Worm (Caenorhabditis elegans) whole organism, L2 larva: ENCODE data around the gene ssp-34.
A peak's percentile ranks its signal among the peaks of the same experiment; 100 is the strongest.

Source experiments
- C34F6.9 ChIP-seq: fragments of 150-350 bp; optimal IDR thresholded peaks from 2 replicates; lab custom pipeline; 2014; ENCODE audit warnings: missing biosample characterization, missing genetic modification characterization
- F13H6.1 ChIP-seq: sonication (generic microtip); optimal IDR thresholded peaks from 2 replicates; lab custom pipeline; 2016; ENCODE audit warnings: missing genetic modification characterization, missing compliant biosample characterization
- R02D3.7 ChIP-seq: fragments of 150-350 bp; optimal IDR thresholded peaks from 2 replicates; lab custom pipeline; 2014; ENCODE audit warnings: missing biosample characterization, missing genetic modification characterization
- Y55F3AM.14 ChIP-seq: fragments of 200-800 bp; sonication (Bioruptor generic); optimal IDR thresholded peaks from 2 replicates; lab custom pipeline; 2018; ENCODE audit warnings: mild to moderate bottlenecking, missing genetic modification characterization, missing compliant biosample characterization
- ZK546.5 ChIP-seq: sonication (generic microtip); optimal IDR thresholded peaks from 2 replicates; lab custom pipeline; 2017; ENCODE audit warnings: missing biosample characterization, missing genetic modification characterization
- alr-1 ChIP-seq: fragments of 150-350 bp; optimal IDR thresholded peaks from 2 replicates; lab custom pipeline; 2014; ENCODE audit warnings: missing biosample characterization, missing genetic modification characterization
- aly-2 ChIP-seq: fragments of 150-350 bp; optimal IDR thresholded peaks from 2 replicates; lab custom pipeline; 2014; ENCODE audit warnings: missing biosample characterization, missing genetic modification characterization
- ama-1 ChIP-seq: fragments of 150-350 bp; optimal IDR thresholded peaks from 2 replicates; lab custom pipeline; 2018; ENCODE audit warnings: inconsistent platforms
- blmp-1 ChIP-seq: sonication (generic microtip); optimal IDR thresholded peaks from 2 replicates; lab custom pipeline; 2017; ENCODE audit warnings: missing genetic modification characterization, mild to moderate bottlenecking, missing compliant biosample characterization, antibody characterized with exemption, moderate library complexity; ENCODE audit not compliant: insufficient read depth
- ceh-16 ChIP-seq: fragments of 150-350 bp; optimal IDR thresholded peaks from 2 replicates; lab custom pipeline; 2014; ENCODE audit warnings: missing biosample characterization, missing genetic modification characterization
- crh-2 ChIP-seq: sonication (generic microtip); optimal IDR thresholded peaks from 2 replicates; lab custom pipeline; 2017; ENCODE audit warnings: missing biosample characterization, missing genetic modification characterization
- dmd-4 ChIP-seq: sonication (generic microtip); optimal IDR thresholded peaks from 2 replicates; lab custom pipeline; 2017; ENCODE audit warnings: missing biosample characterization, missing genetic modification characterization
- egl-27 ChIP-seq: sonication (generic microtip); optimal IDR thresholded peaks from 3 replicates; lab custom pipeline; 2017; ENCODE audit warnings: missing biosample characterization, missing genetic modification reagents, missing genetic modification characterization
- elt-3 ChIP-seq: sonication (generic microtip); optimal IDR thresholded peaks from 2 replicates; lab custom pipeline; 2017; ENCODE audit warnings: missing biosample characterization, missing genetic modification characterization
- fos-1 ChIP-seq: fragments of 150-350 bp; optimal IDR thresholded peaks from 2 replicates; lab custom pipeline; 2014; ENCODE audit warnings: missing biosample characterization, missing genetic modification characterization
- gmeb-1 ChIP-seq: fragments of 150-350 bp; optimal IDR thresholded peaks from 2 replicates; lab custom pipeline; 2014; ENCODE audit warnings: missing biosample characterization, missing genetic modification characterization
- lin-11 ChIP-seq: fragments of 150-350 bp; sonication (generic microtip); optimal IDR thresholded peaks from 2 replicates; lab custom pipeline; 2014; ENCODE audit warnings: missing biosample characterization, missing genetic modification characterization, inconsistent platforms, mixed read lengths
- lin-13 ChIP-seq: fragments of 150-350 bp; optimal IDR thresholded peaks from 2 replicates; lab custom pipeline; 2014; ENCODE audit warnings: missing biosample characterization, missing genetic modification reagents, missing genetic modification characterization
- lin-39 ChIP-seq: fragments of 150-350 bp; optimal IDR thresholded peaks from 2 replicates; lab custom pipeline; 2014; ENCODE audit warnings: missing biosample characterization, missing genetic modification reagents, missing genetic modification characterization
- lsy-2 ChIP-seq, 2 experiments: fragments of 150-350 bp in 1 of 2; sonication (generic microtip) in 1 of 2; optimal IDR thresholded peaks; 2 replicates each; lab custom pipeline; 2014 to 2017; ENCODE audit warnings: missing biosample characterization in 2 of 2, missing genetic modification characterization in 2 of 2
- mab-5 ChIP-seq: fragments of 150-350 bp; optimal IDR thresholded peaks from 2 replicates; lab custom pipeline; 2014; ENCODE audit warnings: missing biosample characterization, missing genetic modification characterization
- mbf-1 ChIP-seq: sonication (generic microtip); optimal IDR thresholded peaks from 2 replicates; lab custom pipeline; 2017; ENCODE audit warnings: missing biosample characterization, missing genetic modification characterization
- mdl-1 ChIP-seq, 2 experiments: fragments of 150-350 bp in 1 of 2; sonication (generic microtip) in 1 of 2; optimal IDR thresholded peaks; 2 replicates each; lab custom pipeline; 2017; ENCODE audit warnings: missing biosample characterization in 2 of 2, missing genetic modification characterization in 2 of 2
- nhr-11 ChIP-seq: fragments of 150-350 bp; optimal IDR thresholded peaks from 2 replicates; lab custom pipeline; 2014; ENCODE audit warnings: missing biosample characterization, missing genetic modification characterization
- nhr-12 ChIP-seq: fragments of 150-350 bp; optimal IDR thresholded peaks from 2 replicates; lab custom pipeline; 2014; ENCODE audit warnings: missing biosample characterization, missing genetic modification characterization
- nhr-129 ChIP-seq: fragments of 150-350 bp; optimal IDR thresholded peaks from 2 replicates; lab custom pipeline; 2014; ENCODE audit warnings: missing biosample characterization, missing genetic modification characterization
- nhr-21 ChIP-seq: fragments of 150-350 bp; optimal IDR thresholded peaks from 2 replicates; lab custom pipeline; 2014; ENCODE audit warnings: missing biosample characterization, missing genetic modification characterization
- nhr-23 ChIP-seq: fragments of 150-350 bp; optimal IDR thresholded peaks from 2 replicates; lab custom pipeline; 2014; ENCODE audit warnings: missing biosample characterization, missing genetic modification reagents, missing genetic modification characterization
- nhr-237 ChIP-seq: fragments of 150-350 bp; optimal IDR thresholded peaks from 2 replicates; lab custom pipeline; 2014; ENCODE audit warnings: missing biosample characterization, missing genetic modification characterization
- nhr-25 ChIP-seq: fragments of 150-350 bp; sonication (generic microtip); optimal IDR thresholded peaks from 3 replicates; lab custom pipeline; 2014; ENCODE audit warnings: missing biosample characterization, missing genetic modification characterization
- nhr-6 ChIP-seq: fragments of 150-350 bp; optimal IDR thresholded peaks from 2 replicates; lab custom pipeline; 2014; ENCODE audit warnings: missing biosample characterization, missing genetic modification characterization
- peb-1 ChIP-seq: fragments of 150-350 bp; optimal IDR thresholded peaks from 2 replicates; lab custom pipeline; 2014; ENCODE audit warnings: missing biosample characterization, missing genetic modification characterization
- sma-3 ChIP-seq: sonication (generic microtip); optimal IDR thresholded peaks from 2 replicates; lab custom pipeline; 2016; ENCODE audit warnings: missing genetic modification reagents, missing genetic modification characterization, missing compliant biosample characterization
- sma-9 ChIP-seq, 2 experiments: fragments of 150-350 bp in 1 of 2; sonication (generic microtip) in 1 of 2; optimal IDR thresholded peaks; 2 replicates each; lab custom pipeline; 2014 to 2016; ENCODE audit warnings: missing genetic modification characterization in 2 of 2, mild to moderate bottlenecking in 1 of 2, missing biosample characterization in 1 of 2, missing compliant biosample characterization in 1 of 2, missing genetic modification reagents in 1 of 2, moderate library complexity in 1 of 2
- snpc-4 ChIP-seq: fragments of 150-350 bp; optimal IDR thresholded peaks from 2 replicates; lab custom pipeline; 2014; ENCODE audit warnings: missing biosample characterization, missing genetic modification characterization
- unc-39 ChIP-seq: fragments of 150-350 bp; optimal IDR thresholded peaks from 2 replicates; lab custom pipeline; 2014; ENCODE audit warnings: missing biosample characterization, missing genetic modification characterization
- unc-55 ChIP-seq: fragments of 150-350 bp; sonication (generic microtip); optimal IDR thresholded peaks from 3 replicates; lab custom pipeline; 2014; ENCODE audit warnings: missing biosample characterization, missing genetic modification reagents, missing genetic modification characterization
- zag-1 ChIP-seq: fragments of 150-350 bp; optimal IDR thresholded peaks from 2 replicates; lab custom pipeline; 2014; ENCODE audit warnings: missing biosample characterization, missing genetic modification characterization
- ztf-11 ChIP-seq: sonication (generic microtip); optimal IDR thresholded peaks from 2 replicates; lab custom pipeline; 2017; ENCODE audit warnings: missing biosample characterization, missing genetic modification characterization

ssp-34 gene

DNA sequence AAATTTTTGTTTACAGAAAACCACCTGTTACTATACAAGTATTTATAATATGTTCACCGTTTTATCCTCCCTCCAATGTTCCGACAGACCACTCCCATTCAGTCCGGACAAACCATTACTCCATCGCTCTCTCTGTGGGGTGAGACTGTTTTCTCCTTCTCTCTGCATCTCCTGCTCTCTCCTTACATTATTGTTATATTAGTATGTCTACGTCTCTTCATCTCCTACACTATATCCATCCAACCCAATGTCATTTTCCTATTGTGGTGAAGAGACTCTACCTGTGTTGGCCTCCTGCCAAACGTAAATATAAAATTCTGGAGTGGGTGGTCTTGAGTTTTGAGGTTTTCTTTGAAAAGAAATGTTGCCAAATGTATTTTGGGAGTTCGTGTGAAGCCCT lies 23.8 kb downstream of the ssp-34 start (continued):
- TF ChIP-seq elt-3 (no peak), nhr-21 (tag; lab: Kevin White, UChicago) (no peak), crh-2 (tag; lab: Kevin White, UChicago) (no peak), ceh-16 (tag; lab: Kevin White, UChicago) (no peak), nhr-25 (tag; lab: Kevin White, UChicago) (peak; percentile 6), alr-1 (tag; lab: Kevin White, UChicago) (no peak), aly-2 (tag; lab: Kevin White, UChicago) (no peak), mbf-1 (tag; lab: Kevin White, UChicago) (no peak), nhr-23 (tag; lab: Kevin White, UChicago) (no peak), fos-1 (tag; lab: Kevin White, UChicago) (peak; percentile 43), gmeb-1 (tag; lab: Kevin White, UChicago) (peak; percentile 21), zag-1 (no peak), unc-55 (GFP tag; lab: Kevin White, UChicago) (no peak), ama-1 (lab: Kevin White, UChicago) (no peak), ztf-11 (tag; lab: Kevin White, UChicago) (no peak), snpc-4 (no peak), R02D3.7 (tag; lab: Kevin White, UChicago) (no peak), nhr-237 (tag; lab: Kevin White, UChicago) (no peak), sma-9 (GFP tag; optimal IDR thresholded peaks at IDR 0.05; lab: Kevin White, UChicago) (peak; percentile 46), sma-9 (tag; optimal IDR thresholded peaks at IDR 0.05; lab: Kevin White, UChicago) (no peak)
- TF ChIP-seq, all 48 proteins: peak for 8

DNA sequence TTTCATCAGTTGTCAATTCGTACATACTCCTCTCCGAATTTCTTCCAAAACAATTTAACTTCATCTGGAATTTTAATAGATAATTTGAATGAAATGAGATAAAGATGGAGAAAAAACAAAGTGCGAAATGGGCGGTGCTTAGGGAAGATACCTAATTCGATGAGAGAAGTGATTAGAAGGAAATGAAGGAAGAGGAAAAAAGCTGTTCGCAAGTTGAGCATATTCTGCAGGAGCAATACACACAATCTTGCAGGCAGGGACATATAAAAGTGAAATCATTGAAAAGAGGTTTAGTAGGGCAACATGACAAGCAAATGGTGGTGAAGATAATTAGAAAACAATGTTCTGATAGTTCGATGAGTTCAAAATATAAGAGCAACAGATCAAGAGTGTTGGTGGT lies 26.7 kb downstream of the ssp-34 start, which contains the start of gene glb-21:
TSS of gene glb-21 (minus strand) at position 66 of the 400 bp plus-strand sequence.
- TF ChIP-seq sma-3 (GFP tag; lab: Kevin White, UChicago) = no peak
- TF ChIP-seq nhr-11 (tag; lab: Kevin White, UChicago) = no peak
- no peak for TF ChIP-seq ceh-16 (tag; lab: Kevin White, UChicago)
- no peak for TF ChIP-seq unc-39
- no peak for TF ChIP-seq sma-9 (GFP tag; optimal IDR thresholded peaks at IDR 0.05; lab: Kevin White, UChicago)
- no peak for TF ChIP-seq sma-9 (tag; optimal IDR thresholded peaks at IDR 0.05; lab: Kevin White, UChicago)
- no peak for TF ChIP-seq F13H6.1
- no peak for TF ChIP-seq fos-1 (tag; lab: Kevin White, UChicago)
- TF ChIP-seq ZK546.5 (tag; lab: Kevin White, UChicago) = no peak
- no peak for TF ChIP-seq lin-11 (tag; lab: Kevin White, UChicago)
- TF ChIP-seq aly-2 (tag; lab: Kevin White, UChicago) = no peak
- no peak for TF ChIP-seq C34F6.9 (tag; lab: Kevin White, UChicago)
- no peak for TF ChIP-seq mdl-1 (tag; optimal IDR thresholded peaks at IDR 0.05; lab: Kevin White, UChicago)
- TF ChIP-seq lin-39 = no peak
- no peak for TF ChIP-seq mbf-1 (tag; lab: Kevin White, UChicago)
- TF ChIP-seq nhr-6 = no peak
- no peak for TF ChIP-seq lin-13
- TF ChIP-seq ztf-11 (tag; lab: Kevin White, UChicago) = no peak
- TF ChIP-seq unc-55 (GFP tag; lab: Kevin White, UChicago) = no peak

DNA sequence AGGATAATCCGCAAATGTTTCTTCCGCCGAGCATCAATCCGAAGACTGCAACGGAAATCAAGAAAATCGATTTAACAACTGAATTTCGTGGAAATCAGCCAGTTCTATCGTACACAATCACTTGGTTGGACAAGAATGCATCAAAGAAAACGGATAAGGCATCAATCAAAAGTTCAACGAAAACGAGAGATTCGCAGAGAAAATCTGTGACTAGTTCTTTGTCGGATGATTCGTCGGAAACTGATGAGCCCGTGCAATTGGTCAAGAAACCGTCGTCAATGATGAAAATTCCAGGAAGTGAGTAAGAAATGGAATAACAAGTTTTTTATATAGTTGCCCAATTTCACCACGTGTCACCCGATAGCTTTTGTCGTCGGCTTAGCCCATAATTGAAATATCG lies 32.3 kb downstream of the ssp-34 start, which contains the start of gene R102.6:
TSS of gene R102.6 (minus strand) at position 101 of the 400 bp plus-strand sequence.
- TF ChIP-seq lsy-2 (tag; optimal IDR thresholded peaks at IDR 0.05; lab: Kevin White, UChicago) = no peak
- no peak for TF ChIP-seq mbf-1 (tag; lab: Kevin White, UChicago)
- TF ChIP-seq blmp-1 (tag; lab: Kevin White, UChicago) = no peak
- TF ChIP-seq sma-9 (GFP tag; optimal IDR thresholded peaks at IDR 0.05; lab: Kevin White, UChicago) = no peak
- no peak for TF ChIP-seq sma-9 (tag; optimal IDR thresholded peaks at IDR 0.05; lab: Kevin White, UChicago)
- no peak for TF ChIP-seq ZK546.5 (tag; lab: Kevin White, UChicago)

DNA sequence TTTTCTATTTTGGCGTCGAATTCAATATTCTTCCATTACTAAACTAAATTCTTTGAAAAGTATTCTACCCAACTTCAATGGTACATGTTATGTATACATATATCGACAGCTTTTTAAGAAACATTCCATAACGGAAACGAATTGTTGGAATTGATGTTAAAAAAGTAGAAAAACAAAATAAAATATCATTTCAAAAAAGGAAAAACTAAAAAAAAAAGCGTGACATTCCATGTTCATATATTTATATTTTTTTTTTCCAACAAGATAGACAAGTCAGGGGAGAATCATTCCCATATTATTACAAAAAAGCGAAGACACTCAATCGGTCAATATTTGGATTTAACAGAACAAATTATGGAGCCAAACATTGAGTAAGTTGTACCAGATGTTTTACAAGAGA lies 33.2 kb downstream of the ssp-34 start, which contains the start of gene R102.10:
TSS of gene R102.10 (plus strand) at position 301 of the 400 bp plus-strand sequence.
- TF ChIP-seq elt-3 (no peak), nhr-129 (no peak)

- TF ChIP-seq crh-2 (tag; lab: Kevin White, UChicago) (no peak), nhr-21 (tag; lab: Kevin White, UChicago) (peak; percentile 60), aly-2 (tag; lab: Kevin White, UChicago) (no peak), F13H6.1 (no peak), peb-1 (tag; lab: Kevin White, UChicago) (no peak), lsy-2 (tag; optimal IDR thresholded peaks at IDR 0.05; lab: Kevin White, UChicago) (no peak), sma-9 (GFP tag; optimal IDR thresholded peaks at IDR 0.05; lab: Kevin White, UChicago) (peak; percentile 62), sma-9 (tag; optimal IDR thresholded peaks at IDR 0.05; lab: Kevin White, UChicago) (no peak), sma-3 (GFP tag; lab: Kevin White, UChicago) (peak; percentile 28), nhr-129 (peak; percentile 15), egl-27 (tag; lab: Kevin White, UChicago) (no peak), R02D3.7 (tag; lab: Kevin White, UChicago) (no peak), elt-3 (no peak), snpc-4 (no peak), Y55F3AM.14 (GFP tag; lab: Kevin White, UChicago) (no peak), nhr-6 (no peak), fos-1 (tag; lab: Kevin White, UChicago) (peak; percentile 12), nhr-12 (no peak), dmd-4 (tag; lab: Kevin White, UChicago) (no peak), zag-1 (no peak), mab-5 (tag; lab: Kevin White, UChicago) (no peak)
Observed at ce11 chrIV:10701866-10702458, 36.4 kb downstream of the ssp-34 start.
